Fruit fly (Drosophila melanogaster): ENCODE results near the gene Cyp28a5.

The Cyp28a5 gene

DNA sequence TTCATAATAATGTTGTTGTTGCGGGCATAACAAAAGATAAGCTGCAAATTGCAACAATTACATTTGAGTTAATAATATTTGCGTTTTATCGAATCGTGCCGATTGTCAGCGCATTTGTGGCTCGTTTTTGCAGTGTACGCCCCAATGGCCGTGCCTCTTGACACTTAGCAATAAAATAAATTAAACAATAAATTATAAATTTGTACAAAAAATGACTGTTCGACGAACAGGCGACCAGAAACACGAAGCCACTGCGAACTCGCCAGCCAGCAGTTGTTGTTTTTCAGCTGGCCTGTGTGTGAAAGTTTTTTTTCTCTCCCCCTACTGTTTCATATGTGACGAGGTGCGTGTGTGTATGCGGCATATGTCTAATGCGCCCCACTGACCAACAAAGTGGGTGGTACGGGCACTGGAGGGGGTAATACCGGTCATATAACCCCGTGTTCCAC lies 48.4 kb downstream of the Cyp28a5 start (continued):
- no peak for TF ChIP-seq shn (GFP tag; optimal IDR thresholded peaks at IDR 0.05)
- peak; percentile 59 for TF ChIP-seq CG7745 (tag; optimal IDR thresholded peaks at IDR 0.05)
- TF ChIP-seq ttk (GFP tag; IDR thresholded peaks at IDR 0.05): peak; percentile 6; the same call in 1 of the 2 replicates
- TF ChIP-seq CG10267 (tag; optimal IDR thresholded peaks at IDR 0.05): no peak
- no peak for TF ChIP-seq CG30403 (GFP tag; optimal IDR thresholded peaks at IDR 0.05)
- peak in 1 of 2 experiments; percentile 39 for TF ChIP-seq Pdp1 (GFP tag; optimal IDR thresholded peaks at IDR 0.05)
- TF ChIP-seq abd-A (tag; optimal IDR thresholded peaks at IDR 0.05): peak; percentile 95
- TF ChIP-seq Six4 (GFP tag; optimal IDR thresholded peaks at IDR 0.05): no peak
- TF ChIP-seq CG16863 (GFP tag; optimal IDR thresholded peaks at IDR 0.05): no peak
- TF ChIP-seq CG2199 (GFP tag; IDR thresholded peaks at IDR 0.05): no peak
- TF ChIP-seq CG2116 (GFP tag; optimal IDR thresholded peaks at IDR 0.05): no peak
- TF ChIP-seq CG13894 (tag; optimal IDR thresholded peaks at IDR 0.05): no peak
- TF ChIP-seq CG42726 (GFP tag; IDR thresholded peaks at IDR 0.05; ENCODE audit: partially characterized antibody): no peak
- TF ChIP-seq chinmo (GFP tag; IDR thresholded peaks at IDR 0.05; ENCODE audit: partially characterized antibody): 0 out of 4 replicates have a peak, but pooled peaks have one; percentile 60
- TF ChIP-seq fru (optimal IDR thresholded peaks at IDR 0.05): no peak
- TF ChIP-seq ATbp (GFP tag; optimal IDR thresholded peaks at IDR 0.05): peak; percentile 11
- TF ChIP-seq fd102C (GFP tag; optimal IDR thresholded peaks at IDR 0.05): no peak
- no peak for TF ChIP-seq CG17802 (tag; optimal IDR thresholded peaks at IDR 0.05)
- TF ChIP-seq Fer3 (tag; optimal IDR thresholded peaks at IDR 0.05): no peak
- no peak for TF ChIP-seq CG2120 (GFP tag; optimal IDR thresholded peaks at IDR 0.05)
- TF ChIP-seq ci (GFP tag; IDR thresholded peaks at IDR 0.05): peak; percentile 65; the same call in 2 of the 3 replicates
- TF ChIP-seq nerfin-2 (GFP tag; IDR thresholded peaks at IDR 0.05; ENCODE audit: partially characterized antibody): no peak
- TF ChIP-seq kni (GFP tag; optimal IDR thresholded peaks at IDR 0.05): peak; percentile 73
- TF ChIP-seq CG14014 (GFP tag; IDR thresholded peaks at IDR 0.05): 0 out of 2 replicates have a peak, but pooled peaks have one; percentile 18
- peak; percentile 5; the same call in 1 of the 2 replicates for TF ChIP-seq crol (GFP tag; IDR thresholded peaks at IDR 0.05)
- TF ChIP-seq CG16813 (GFP tag; IDR thresholded peaks at IDR 0.05; ENCODE audit: partially characterized antibody): no peak
- TF ChIP-seq CG18262 (tag; optimal IDR thresholded peaks at IDR 0.05): no peak
- no peak for TF ChIP-seq org-1 (GFP tag; optimal IDR thresholded peaks at IDR 0.05)
- no peak for TF ChIP-seq danr (GFP tag; IDR thresholded peaks at IDR 0.05)
- TF ChIP-seq dati (GFP tag; IDR thresholded peaks at IDR 0.05): no peak
- TF ChIP-seq CG18619 (GFP tag; optimal IDR thresholded peaks at IDR 0.05): no peak
- TF ChIP-seq exex (tag; optimal IDR thresholded peaks at IDR 0.05): peak; percentile 32
- TF ChIP-seq E2f2 (GFP tag; IDR thresholded peaks at IDR 0.05): no peak
- 0 out of 3 replicates have a peak, but pooled peaks have one; percentile 28 for TF ChIP-seq zen2 (GFP tag; IDR thresholded peaks at IDR 0.05; ENCODE audit: partially characterized antibody)
- peak; percentile 42; the same call in 2 of the 3 replicates for TF ChIP-seq Aef1 (GFP tag; IDR thresholded peaks at IDR 0.05)
- TF ChIP-seq chif (GFP tag; optimal IDR thresholded peaks at IDR 0.05): no peak
- peak; percentile 9 for TF ChIP-seq lbe (GFP tag; optimal IDR thresholded peaks at IDR 0.05)
- peak; percentile 37 for TF ChIP-seq cg (GFP tag; optimal IDR thresholded peaks at IDR 0.05)
- TF ChIP-seq jumu (GFP tag; optimal IDR thresholded peaks at IDR 0.05): no peak
- no peak for TF ChIP-seq CG4617 (GFP tag; optimal IDR thresholded peaks at IDR 0.05; ENCODE audit: borderline replicate concordance)
- TF ChIP-seq Fer1 (GFP tag; optimal IDR thresholded peaks at IDR 0.05): no peak
- TF ChIP-seq sqz (GFP tag; optimal IDR thresholded peaks at IDR 0.05): peak; percentile 66
- TF ChIP-seq CG10321 (GFP tag; IDR thresholded peaks at IDR 0.05): no peak
- peak; percentile 32; the same call in 1 of the 2 replicates for TF ChIP-seq vvl (GFP tag; IDR thresholded peaks at IDR 0.05)
- no peak for TF ChIP-seq CG8388 (GFP tag; optimal IDR thresholded peaks at IDR 0.05)
- no peak for TF ChIP-seq nau (GFP tag; optimal IDR thresholded peaks at IDR 0.05)
- TF ChIP-seq Hand (GFP tag; optimal IDR thresholded peaks at IDR 0.05): no peak
- no peak for TF ChIP-seq D19B (GFP tag; optimal IDR thresholded peaks at IDR 0.05)
- TF ChIP-seq CG11398 (GFP tag; optimal IDR thresholded peaks at IDR 0.05): no peak
- TF ChIP-seq CG8281 (tag; optimal IDR thresholded peaks at IDR 0.05): no peak
